Worm (Caenorhabditis elegans) whole organism, dauer: ENCODE measurements around the gene nlp-76.

Source experiments
- unc-62 ChIP-seq: sonication (generic microtip); optimal IDR thresholded peaks from 2 replicates; lab custom pipeline; 2017; ENCODE audit warnings: missing biosample characterization, missing genetic modification reagents, missing genetic modification characterization

nlp-76 gene

DNA sequence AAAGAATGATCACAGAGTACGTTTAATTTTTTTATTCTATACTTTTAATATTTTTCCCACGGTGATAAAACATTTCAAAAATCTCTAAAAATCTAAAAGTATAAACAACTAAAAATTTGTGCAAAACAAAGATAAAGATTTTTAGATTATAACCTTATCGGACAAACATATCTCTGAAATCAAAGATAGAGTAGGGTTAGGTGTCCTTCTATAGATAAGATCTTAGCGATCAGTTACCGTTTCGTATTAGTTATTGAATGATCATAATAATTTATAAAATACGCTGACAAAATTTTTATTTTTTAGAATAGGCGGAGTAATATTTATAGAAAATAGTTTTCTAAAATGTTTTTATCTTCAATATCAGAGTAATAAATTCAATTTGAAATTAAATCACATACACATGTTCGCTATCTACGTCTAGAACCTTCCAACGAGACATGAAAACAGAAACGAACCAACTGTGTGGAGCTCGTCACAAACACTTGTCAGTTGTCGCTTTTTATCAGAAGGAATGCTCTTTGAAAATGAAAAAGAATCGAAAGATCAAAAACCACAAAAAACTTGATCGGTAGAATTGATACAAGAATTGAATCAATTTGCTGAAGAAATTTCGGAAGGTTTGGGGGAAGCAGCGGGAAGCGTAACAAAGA is 8.1 kb upstream of the nlp-76 start:
- TF ChIP-seq unc-62 (GFP tag; lab: Kevin White, UChicago): no peak

DNA sequence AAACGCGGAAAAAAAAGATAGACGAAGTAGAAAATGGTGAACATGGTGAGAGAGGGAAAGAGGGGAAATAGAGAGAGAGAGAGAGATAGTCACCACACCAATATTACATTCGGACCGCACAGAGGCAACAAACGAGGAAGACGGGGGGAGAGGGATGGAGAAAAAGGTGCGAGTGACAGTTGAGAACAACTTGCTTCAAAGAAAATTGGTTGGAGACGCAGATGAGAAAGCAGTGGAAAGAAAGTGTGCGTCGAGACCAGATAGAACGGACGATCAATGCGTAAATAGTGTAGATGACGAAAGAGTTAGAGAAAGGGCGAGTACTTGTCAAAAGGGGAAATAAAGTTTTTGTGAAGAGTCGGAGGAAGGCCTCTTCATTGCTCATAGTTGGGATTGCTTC is 6.7 kb upstream of the nlp-76 start:
- TF ChIP-seq unc-62 (GFP tag; lab: Kevin White, UChicago): no peak

DNA sequence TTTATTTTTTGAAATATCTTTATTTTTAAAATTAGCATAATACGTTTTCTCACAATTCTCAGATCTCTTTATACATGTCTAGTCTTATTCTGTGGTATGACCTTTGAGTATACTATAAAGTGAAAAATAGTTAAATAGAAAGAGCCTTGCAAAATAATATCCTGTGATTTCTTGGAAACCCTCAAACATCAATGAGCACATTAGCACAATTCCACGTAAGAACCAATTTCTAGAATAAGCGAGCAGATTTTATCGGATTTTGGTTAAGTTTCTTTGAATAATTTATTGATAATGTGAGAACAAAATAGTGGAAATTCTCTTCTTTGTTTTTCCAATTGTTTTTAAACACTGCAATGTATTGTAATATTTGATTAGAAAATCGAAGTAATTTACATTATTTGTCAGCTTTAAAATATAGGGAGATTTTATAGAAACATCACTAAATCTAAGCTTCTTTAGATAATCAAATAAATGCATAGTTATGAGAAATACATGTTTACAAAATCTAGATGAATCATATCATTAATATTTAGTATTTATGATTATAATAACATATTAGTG is 5.3 kb upstream of the nlp-76 start:
- no peak for TF ChIP-seq unc-62 (GFP tag; lab: Kevin White, UChicago)

DNA sequence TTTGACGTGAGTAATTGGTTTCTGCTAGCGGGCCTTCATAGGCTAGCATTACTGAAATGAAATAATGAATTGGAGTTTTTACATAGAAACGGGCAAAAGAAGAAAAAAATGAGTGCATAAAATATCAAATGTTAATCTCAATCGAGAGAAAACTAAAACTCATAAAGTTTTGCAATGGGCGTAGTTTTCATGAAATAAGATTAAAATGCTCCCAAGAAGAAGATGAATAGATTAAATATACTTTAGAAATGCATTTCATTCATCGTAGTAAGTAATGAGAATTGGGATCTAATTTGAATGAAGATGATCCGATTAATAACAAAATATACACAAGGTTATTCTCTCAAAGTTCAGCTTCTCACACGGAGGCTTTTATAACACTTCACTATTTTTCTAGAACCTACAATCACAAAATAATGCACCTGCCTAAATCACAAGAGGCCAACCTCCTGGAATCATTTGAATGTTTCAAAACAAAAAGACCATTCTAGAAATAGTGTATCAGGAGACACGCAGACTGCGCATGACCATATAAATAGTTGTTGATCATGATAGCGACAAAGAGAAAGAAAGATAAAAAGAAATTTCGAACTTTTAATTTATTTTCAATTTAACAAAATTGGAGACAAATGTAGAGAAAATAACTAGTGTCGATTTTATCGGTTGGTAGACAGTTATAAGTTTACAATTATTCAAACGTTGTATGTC is 4.3 kb upstream of the nlp-76 start, which contains the start of gene nhr-17:
Gene nhr-17 (minus strand): TSS at position 51 of the 708 bp plus-strand sequence.
- TF ChIP-seq unc-62 (GFP tag; lab: Kevin White, UChicago): no peak

DNA sequence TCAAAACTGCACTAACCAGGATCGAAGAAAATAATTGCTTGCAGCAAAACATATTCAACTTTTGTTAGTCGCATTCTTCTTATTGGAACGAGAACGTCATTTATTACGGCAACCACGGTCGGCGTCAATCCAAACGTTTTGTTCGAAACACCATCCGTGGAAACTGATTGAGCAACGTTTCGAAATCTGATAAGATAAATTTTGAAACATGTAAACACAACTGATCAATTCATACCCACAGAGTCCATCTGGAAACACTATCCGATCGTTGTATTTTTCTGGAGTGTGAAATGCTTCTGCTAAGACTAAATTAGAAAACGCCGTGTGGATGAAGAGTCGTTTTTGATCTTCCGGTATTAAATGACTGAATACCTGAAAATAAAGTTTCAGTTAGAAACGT is 2.1 kb upstream of the nlp-76 start:
- TF ChIP-seq unc-62 (GFP tag; lab: Kevin White, UChicago): no peak

DNA sequence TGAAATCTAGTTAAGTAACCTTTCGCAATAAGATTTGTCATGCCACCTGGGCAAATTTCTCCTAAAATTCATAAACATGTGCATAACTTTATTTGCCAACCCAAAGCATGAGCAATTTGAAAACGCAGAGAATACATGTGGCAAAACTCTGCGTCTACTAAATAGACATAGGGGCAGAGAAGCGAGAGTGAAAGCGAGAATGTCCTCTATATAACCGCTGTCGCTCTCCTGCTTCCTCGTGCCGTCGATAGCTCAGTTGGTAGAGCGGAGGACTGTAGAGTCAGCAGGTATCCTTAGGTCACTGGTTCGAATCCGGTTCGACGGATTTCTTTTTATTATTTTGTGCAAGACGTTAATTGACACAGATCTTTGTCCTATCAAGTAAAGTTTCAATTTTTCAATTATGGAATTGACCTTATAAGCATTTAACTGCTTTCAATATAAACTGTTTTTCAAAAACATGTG is 1.3 kb upstream of the nlp-76 start:
- TF ChIP-seq unc-62 (GFP tag; lab: Kevin White, UChicago): no peak

DNA sequence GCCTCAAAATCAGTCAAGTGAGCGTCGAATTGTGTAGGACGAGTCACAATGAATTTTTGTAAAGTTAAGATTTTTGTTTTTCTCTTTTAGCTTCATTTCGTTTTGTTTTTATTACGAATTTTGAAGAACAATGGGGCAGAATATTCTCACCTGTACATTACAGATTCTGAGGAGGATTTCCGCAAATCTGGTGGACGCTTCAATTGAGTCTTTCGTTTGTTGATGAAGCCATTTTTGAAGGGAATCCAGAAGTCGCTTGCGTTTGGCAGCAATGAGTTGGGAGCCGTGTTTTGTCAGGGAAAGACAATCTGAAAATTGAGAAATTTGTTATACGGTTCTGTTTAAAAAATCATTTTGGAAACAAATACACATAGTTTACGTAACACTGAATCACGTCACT is 740 bp upstream of the nlp-76 start:
- TF ChIP-seq unc-62 (GFP tag; lab: Kevin White, UChicago): no peak

DNA sequence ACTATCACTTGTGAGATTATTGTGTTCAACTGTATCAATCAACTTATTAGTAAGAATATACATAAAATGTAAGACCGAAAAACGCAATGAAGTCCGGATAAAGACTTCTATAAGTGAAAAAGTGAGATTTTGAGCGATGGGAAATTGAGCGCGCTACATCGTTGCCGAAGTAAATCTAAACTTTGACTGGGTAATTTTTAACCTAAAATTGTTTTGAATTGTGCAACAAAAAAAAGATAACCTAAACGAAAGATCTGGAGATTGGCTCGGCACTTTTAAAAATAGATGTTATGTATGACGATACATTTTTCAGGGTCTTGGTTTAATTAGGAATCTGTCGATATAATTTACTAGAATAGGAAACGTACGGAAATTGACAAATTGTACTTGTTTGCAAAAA is 589 bp downstream of the nlp-76 start:
- no peak for TF ChIP-seq unc-62 (GFP tag; lab: Kevin White, UChicago)

DNA sequence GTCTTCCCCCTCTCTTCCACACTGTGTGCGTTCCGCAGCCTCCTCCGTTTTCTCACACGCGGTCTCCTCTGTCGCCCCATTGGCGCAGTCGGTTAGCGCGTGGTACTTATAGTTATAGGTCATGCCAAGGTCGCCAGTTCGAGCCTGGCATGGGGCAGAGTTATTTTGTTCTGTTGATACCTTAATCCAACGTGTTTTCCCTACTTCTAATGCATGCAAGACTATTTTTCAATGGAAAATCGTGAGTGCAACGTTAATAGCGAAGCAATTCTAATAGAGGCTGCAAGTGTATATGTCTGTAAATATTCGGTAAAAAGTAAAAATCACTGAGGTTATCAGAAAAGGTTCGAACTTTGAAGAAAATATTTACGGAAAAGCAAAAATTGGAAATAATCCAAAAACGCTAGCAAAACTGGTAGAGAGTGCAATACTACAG is 2.6 kb downstream of the nlp-76 start:
- no peak for TF ChIP-seq unc-62 (GFP tag; lab: Kevin White, UChicago)

DNA sequence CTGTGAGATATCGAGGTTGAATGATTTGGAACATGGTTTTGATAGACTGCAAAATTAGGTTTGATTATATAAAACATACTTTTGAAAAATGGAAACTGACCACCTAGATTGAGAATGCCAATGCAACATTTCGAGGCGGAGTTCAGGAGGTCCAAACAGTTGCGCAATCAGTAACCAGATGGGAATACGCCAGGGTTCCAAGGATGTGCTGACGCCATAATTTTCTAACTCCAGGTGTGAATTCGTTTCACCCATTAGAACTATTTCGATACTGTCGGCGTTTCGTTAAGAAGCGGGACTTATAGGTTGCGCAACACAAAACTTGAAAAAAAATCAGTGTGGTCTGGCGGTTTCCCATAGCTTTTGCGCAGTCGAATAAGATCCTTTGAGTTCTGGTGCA is 3.9 kb downstream of the nlp-76 start, which contains the start of gene C02B4.3:
Gene C02B4.3 (minus strand): TSS at position 34 of the 400 bp plus-strand sequence.
- no peak for TF ChIP-seq unc-62 (GFP tag; lab: Kevin White, UChicago)

DNA sequence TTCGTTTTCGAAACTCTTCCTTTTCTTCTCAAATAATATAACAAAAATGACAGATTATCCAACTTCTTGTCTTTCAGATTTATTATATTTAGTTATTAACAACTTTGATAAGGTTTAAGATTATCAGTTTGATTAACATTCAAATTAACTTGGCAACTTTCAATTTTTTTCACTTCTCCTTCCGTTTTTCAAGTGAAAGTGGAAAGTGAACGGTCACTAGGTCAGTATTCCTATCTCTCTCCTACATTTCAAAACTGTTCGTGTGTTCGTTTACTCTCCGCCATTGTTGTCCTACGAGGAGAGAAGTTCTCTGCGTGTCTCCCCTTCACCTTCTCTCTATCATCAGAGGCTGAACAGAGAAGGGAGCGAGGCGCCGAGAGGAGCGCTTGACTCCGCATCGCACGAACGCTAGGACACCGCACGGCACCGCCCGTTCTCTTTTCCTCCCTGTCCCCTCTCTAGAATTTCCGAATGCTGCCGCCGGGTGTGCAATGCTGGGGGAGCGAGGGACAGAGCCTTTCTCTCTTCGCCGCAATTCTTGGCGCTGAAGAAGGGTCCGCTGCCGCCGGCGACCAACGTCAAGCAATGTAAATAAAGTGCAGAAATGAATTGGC is 7.2 kb downstream of the nlp-76 start:
- no peak for TF ChIP-seq unc-62 (GFP tag; lab: Kevin White, UChicago)

DNA sequence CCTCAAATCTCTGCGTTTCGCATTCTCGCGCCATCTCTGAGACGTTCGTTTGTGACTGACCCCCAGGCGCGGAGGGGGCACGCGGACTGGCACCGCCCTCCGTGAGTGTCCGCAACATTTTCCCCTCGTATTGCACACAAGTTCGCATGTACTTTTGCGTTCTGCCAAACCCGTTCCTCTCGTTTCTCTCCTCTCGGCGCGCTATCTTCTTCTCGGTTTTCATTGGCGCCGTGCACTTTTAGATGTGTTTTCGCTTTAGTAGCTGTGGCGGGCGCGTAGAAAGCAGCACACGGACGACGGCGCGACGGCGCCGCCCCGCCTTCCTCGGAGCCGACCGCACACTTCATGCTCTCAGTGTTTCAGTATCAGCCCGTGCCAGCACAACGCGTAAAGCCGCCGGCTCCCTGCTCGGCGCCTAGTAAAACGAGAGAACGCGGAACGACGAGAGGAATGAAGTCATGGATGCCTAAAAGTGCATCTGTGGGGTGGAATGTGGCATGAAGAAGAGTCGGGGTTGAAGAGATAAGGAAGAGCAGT is 8.3 kb downstream of the nlp-76 start:
- TF ChIP-seq unc-62 (GFP tag; lab: Kevin White, UChicago): no peak

DNA sequence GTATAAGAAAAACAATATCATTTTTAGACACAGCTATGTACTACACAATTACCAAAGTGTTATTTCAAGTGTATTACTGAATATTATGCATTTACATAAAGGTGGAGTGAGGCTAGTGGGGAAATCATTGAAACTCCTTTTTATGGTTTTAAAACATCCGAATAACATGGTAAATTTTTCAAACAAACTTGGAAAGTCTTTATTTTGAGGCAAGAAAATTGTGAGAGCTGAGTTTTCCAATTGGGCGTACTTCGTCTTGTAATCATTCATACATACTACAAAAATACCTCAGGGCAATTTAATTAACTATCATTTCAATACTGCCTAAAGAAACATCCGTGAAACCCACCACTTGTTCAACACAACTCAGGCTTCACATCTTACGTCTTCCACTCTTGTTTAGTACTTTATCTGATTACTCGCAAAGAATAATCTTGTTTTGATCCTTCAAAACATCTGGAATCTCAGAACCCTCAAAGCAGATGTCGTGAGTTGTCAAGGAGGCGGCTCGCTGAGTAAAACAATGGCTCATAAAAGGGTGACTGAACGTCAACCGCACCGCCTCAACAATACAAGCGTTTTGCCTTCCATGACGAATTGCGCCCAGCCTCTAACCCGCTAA is 17.0 kb downstream of the nlp-76 start, which contains the start of gene zmp-5:
Gene zmp-5 (plus strand): TSS at position 572 of the 622 bp plus-strand sequence.
- no peak for TF ChIP-seq unc-62 (GFP tag; lab: Kevin White, UChicago)

DNA sequence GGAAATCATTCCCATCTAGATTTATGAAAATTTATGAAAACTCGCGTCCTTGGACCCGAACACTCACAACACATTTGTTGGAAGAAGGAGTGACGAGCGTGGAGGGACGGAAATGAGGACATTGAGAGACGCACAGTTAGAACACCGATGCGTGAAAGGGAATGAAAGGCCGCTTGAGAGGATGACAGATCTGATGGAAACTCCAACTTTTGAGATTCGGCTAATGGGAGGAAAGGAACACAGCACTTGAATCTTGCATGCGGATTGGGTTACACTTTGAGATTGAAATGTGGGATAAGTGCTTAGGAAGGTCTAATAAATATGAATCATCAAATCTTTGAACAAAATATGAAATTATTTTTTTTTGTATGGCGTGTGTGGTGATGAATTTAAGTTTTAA is 17.9 kb downstream of the nlp-76 start:
- TF ChIP-seq unc-62 (GFP tag; lab: Kevin White, UChicago): no peak

DNA sequence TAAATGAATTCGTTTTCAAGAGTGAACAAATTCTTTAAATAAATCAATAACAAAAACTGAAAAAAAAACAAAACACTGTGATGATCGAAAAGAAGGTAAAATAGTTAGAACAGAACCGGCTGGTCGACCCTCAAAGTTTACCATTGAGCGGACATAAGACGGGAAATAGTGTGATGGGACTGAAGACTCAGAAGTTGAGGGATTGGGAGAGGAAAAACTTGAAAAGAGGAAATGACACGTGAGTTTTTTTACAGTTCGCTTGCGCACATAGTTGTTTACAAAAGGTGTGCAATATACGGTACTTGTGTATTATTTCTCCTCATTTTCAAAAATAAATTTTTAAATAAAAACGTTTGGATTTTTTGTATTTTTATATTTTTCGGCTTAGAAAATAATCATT is 20.8 kb downstream of the nlp-76 start:
- no peak for TF ChIP-seq unc-62 (GFP tag; lab: Kevin White, UChicago)
